Worm (Caenorhabditis elegans): ENCODE data around the gene F36D3.1.

ce11 chrV:16483044-16483443 lies 16.1 kb upstream of the F36D3.1 start, which contains the start of gene F57E7.2:
- TF ChIP-seq nhr-232 (tag; optimal IDR thresholded peaks at IDR 0.05): no peak
- no peak for TF ChIP-seq ama-1 (optimal IDR thresholded peaks at IDR 0.05)
- TF ChIP-seq hlh-15 (tag; optimal IDR thresholded peaks at IDR 0.05): no peak
- TF ChIP-seq nhr-11 (tag; optimal IDR thresholded peaks at IDR 0.05): no peak
- no peak for TF ChIP-seq npax-4 (tag; optimal IDR thresholded peaks at IDR 0.05)
- TF ChIP-seq ets-4 (tag; optimal IDR thresholded peaks at IDR 0.05): no peak
- TF ChIP-seq dve-1 (tag; optimal IDR thresholded peaks at IDR 0.05): no peak
- TF ChIP-seq ceh-6 (GFP tag; optimal IDR thresholded peaks at IDR 0.05): no peak
- no peak for TF ChIP-seq zip-5 (tag; optimal IDR thresholded peaks at IDR 0.05)

Measured in whole organism, late embryonic.